Fruit fly (Drosophila melanogaster) whole organism, adult: ENCODE results near the gene CG32152.

Experiments used
- CG11617 ChIP-seq: fragments of 200-800 bp; sonication (Bioruptor generic); optimal IDR thresholded peaks from 2 replicates; lab custom pipeline; 2017; ENCODE audit warnings: mild to moderate bottlenecking, missing biosample characterization, missing genetic modification reagents, missing genetic modification characterization
- CG12768 ChIP-seq: fragments of 200-800 bp; sonication (Bioruptor generic); optimal IDR thresholded peaks from 2 replicates; lab custom pipeline; 2017; ENCODE audit warnings: missing biosample characterization, missing genetic modification characterization, mild to moderate bottlenecking, moderate library complexity, missing genetic modification reagents
- CG14711 ChIP-seq: fragments of 200-800 bp; sonication (Bioruptor generic); optimal IDR thresholded peaks from 2 replicates; lab custom pipeline; 2018; ENCODE audit warnings: missing biosample characterization, mild to moderate bottlenecking, missing genetic modification characterization, moderate library complexity
- CG1620 ChIP-seq: fragments of 200-800 bp; sonication (Bioruptor generic); optimal IDR thresholded peaks from 2 replicates; lab custom pipeline; 2016; ENCODE audit warnings: missing biosample characterization, missing genetic modification characterization
- CG33017 ChIP-seq: fragments of 200-800 bp; sonication (Bioruptor generic); optimal IDR thresholded peaks from 2 replicates; lab custom pipeline; 2018; ENCODE audit warnings: missing biosample characterization, mild to moderate bottlenecking, missing genetic modification characterization, moderate library complexity
- CG5204 ChIP-seq: fragments of 200-800 bp; sonication (Bioruptor generic); optimal IDR thresholded peaks from 2 replicates; lab custom pipeline; 2016; ENCODE audit warnings: missing biosample characterization, missing genetic modification characterization
- CG7045 ChIP-seq: fragments of 200-800 bp; sonication (Bioruptor generic); optimal IDR thresholded peaks from 2 replicates; lab custom pipeline; 2017; ENCODE audit warnings: missing biosample characterization, mild to moderate bottlenecking, missing genetic modification characterization
- CG7101 ChIP-seq: fragments of 200-800 bp; sonication (Bioruptor generic); optimal IDR thresholded peaks from 2 replicates; lab custom pipeline; 2018; ENCODE audit warnings: missing biosample characterization, mild to moderate bottlenecking, missing genetic modification characterization, moderate library complexity
- Clk ChIP-seq: fragments of 200-800 bp; sonication (Bioruptor generic); optimal IDR thresholded peaks from 2 replicates; lab custom pipeline; 2017; ENCODE audit warnings: missing biosample characterization, missing genetic modification characterization
- Crg-1 ChIP-seq: fragments of 200-800 bp; sonication (Bioruptor generic); optimal IDR thresholded peaks from 2 replicates; lab custom pipeline; 2016; ENCODE audit warnings: missing biosample characterization, missing genetic modification characterization
- Hr96 ChIP-seq: fragments of 200-800 bp; sonication (Bioruptor generic); optimal IDR thresholded peaks from 2 replicates; lab custom pipeline; 2016; ENCODE audit warnings: missing biosample characterization, missing genetic modification characterization
- Mnt ChIP-seq: fragments of 200-800 bp; sonication (Bioruptor generic); optimal IDR thresholded peaks from 2 replicates; lab custom pipeline; 2016; ENCODE audit warnings: missing biosample characterization, mild to moderate bottlenecking, missing genetic modification characterization
- bab1 ChIP-seq: fragments of 200-800 bp; sonication (Bioruptor generic); optimal IDR thresholded peaks from 3 replicates; lab custom pipeline; 2019; ENCODE audit warnings: missing biosample characterization, mild to moderate bottlenecking, missing genetic modification characterization, moderate library complexity
- cic ChIP-seq: fragments of 200-800 bp; sonication (Bioruptor generic); optimal IDR thresholded peaks from 2 replicates; lab custom pipeline; 2017; ENCODE audit warnings: missing biosample characterization, mild to moderate bottlenecking, missing genetic modification characterization, moderate library complexity
- cnc ChIP-seq, 2 experiments: fragments of >200 bp; optimal IDR thresholded peaks; 2 replicates each; lab custom pipeline; 2017
- kay ChIP-seq: fragments of 200-800 bp; sonication (Bioruptor generic); peaks from one replicate; lab custom pipeline; 2016; ENCODE audit warnings: missing biosample characterization, missing genetic modification characterization, borderline replicate concordance
- ovo ChIP-seq: fragments of 200-800 bp; sonication (Bioruptor generic); optimal IDR thresholded peaks from 2 replicates; lab custom pipeline; 2016; ENCODE audit warnings: missing biosample characterization, missing genetic modification characterization
- pad ChIP-seq: fragments of 200-800 bp; sonication (Bioruptor generic); optimal IDR thresholded peaks from 3 replicates; lab custom pipeline; 2017; ENCODE audit warnings: missing biosample characterization, missing genetic modification characterization, mild to moderate bottlenecking, moderate library complexity, missing genetic modification reagents
- tj ChIP-seq: fragments of 200-800 bp; sonication (Bioruptor generic); optimal IDR thresholded peaks from 3 replicates; lab custom pipeline; 2017; ENCODE audit warnings: missing biosample characterization, mild to moderate bottlenecking, missing genetic modification characterization, moderate library complexity
- toe ChIP-seq: fragments of 200-800 bp; sonication (Bioruptor generic); optimal IDR thresholded peaks from 2 replicates; lab custom pipeline; 2016; ENCODE audit warnings: missing biosample characterization, missing genetic modification characterization

Gene CG32152

DNA sequence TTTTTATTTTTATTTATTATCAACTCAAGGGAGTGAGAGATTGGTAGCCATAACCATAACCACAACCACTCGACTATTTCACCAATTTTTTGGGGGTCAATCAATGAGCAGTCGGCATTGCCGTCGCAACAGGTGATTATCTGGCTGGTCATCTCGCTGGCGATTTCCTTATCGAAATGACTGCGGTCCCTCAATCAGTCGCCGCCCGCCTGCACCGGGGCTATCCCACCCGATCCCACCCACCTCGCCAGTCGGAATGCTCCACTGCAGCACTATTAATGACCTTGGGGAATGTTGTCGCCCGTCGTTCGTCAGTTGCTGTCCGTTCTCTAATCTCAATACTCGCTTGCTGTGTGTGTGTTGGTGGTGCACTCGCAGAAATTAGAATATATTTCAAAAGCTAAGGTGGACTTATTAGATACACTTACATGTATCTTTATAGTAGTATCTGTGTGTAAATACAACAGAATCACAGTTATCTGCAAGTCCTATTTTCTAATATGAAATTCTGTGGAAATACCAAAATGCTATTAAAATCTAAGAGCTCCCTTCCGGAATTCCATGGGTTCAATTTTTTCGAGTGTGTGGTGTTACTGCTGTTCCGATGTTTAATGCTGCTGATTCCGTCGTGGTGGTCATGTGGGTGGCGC is 16.7 kb upstream of the CG32152 start:
- TF ChIP-seq Hr96 (GFP tag; lab: Kevin White, UChicago) (peak; percentile 49), kay (GFP tag; lab: Kevin White, UChicago) (peak; percentile 72), CG14711 (tag; lab: Kevin White, UChicago) (peak; percentile 33), pad (GFP tag; lab: Kevin White, UChicago) (no peak), ovo (GFP tag; lab: Kevin White, UChicago) (peak; percentile 6), CG7045 (GFP tag; lab: Kevin White, UChicago) (peak; percentile 57), CG5204 (GFP tag; lab: Kevin White, UChicago) (peak; percentile 56), toe (GFP tag; lab: Kevin White, UChicago) (peak; percentile 34), CG7101 (tag; lab: Kevin White, UChicago) (no peak)

DNA sequence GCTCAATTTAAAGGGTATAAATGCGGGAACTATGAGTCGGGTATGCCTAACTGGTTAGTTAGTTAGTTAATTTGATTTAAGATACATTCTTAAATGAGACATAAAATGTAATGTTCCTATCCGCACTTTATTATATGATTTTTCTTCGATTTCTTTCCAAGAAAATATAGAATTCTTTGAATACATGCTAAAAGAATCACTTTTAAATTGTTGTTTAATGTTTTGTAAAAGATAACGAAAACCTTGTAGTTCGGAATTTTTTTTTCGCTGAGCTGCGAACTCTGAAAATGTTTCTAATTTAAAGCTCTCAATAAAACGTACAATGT is 16.2 kb upstream of the CG32152 start:
- TF ChIP-seq CG5204 (GFP tag; lab: Kevin White, UChicago) = peak; percentile 27
- TF ChIP-seq CG14711 (tag; lab: Kevin White, UChicago) = peak; percentile 9
- no peak for TF ChIP-seq CG33017 (tag; lab: Kevin White, UChicago)

DNA sequence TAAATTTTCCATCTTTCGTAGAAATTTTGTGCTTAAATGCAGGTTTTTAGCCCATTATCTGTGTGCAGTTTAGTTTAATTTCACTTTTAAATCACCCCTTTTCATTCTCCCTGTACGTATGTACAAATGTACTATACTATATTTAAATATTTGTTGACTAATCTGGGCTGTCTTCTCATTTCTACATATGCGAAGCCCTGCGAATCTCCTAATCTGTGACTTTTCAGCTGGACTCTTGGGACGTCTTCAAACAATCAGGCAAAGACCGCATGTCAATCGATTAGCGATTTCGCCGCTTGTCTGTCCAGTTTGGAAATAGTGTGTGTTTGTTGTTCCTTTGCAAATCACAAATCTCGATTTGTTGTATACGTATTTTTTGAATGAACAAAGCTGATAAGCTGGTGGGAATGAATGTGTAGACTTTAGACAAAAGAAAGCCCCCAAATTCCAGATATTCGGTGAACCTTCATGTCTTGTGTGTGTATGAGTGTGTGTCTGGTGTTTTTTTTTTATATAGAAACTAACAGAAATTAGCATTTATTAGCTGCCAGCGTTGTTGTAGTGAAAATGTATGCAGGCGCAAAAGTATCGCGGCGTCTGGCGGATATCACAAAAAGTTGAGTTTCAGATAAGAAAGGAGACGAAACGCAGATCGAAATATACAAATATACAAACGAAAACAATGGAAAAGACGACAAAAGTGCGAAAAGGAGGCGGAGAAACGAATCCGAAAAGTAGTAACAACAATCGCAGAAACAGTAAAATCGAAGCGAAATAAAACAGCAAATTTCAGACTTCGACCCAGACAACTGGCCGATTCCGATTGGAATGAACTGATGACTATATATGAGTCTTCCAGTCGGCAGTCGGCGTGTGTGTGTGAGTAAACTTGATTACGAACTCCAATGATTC is 15.6 kb upstream of the CG32152 start:
- TF ChIP-seq cic (GFP tag; lab: Kevin White, UChicago) = peak; percentile 19
- TF ChIP-seq CG11617 (GFP tag; lab: Kevin White, UChicago) = no peak
- TF ChIP-seq CG12768 (GFP tag; lab: Kevin White, UChicago) = peak; percentile 48
- TF ChIP-seq cnc (optimal IDR thresholded peaks at IDR 0.05; lab: Kevin White, UChicago) = no peak
- TF ChIP-seq bab1 (GFP tag; lab: Kevin White, UChicago) = no peak
- no peak for TF ChIP-seq Mnt (GFP tag; lab: Kevin White, UChicago)
- TF ChIP-seq tj = no peak
- TF ChIP-seq CG14711 (tag; lab: Kevin White, UChicago) = no peak
- peak; percentile 94 for TF ChIP-seq kay (GFP tag; lab: Kevin White, UChicago)
- no peak for TF ChIP-seq Clk (GFP tag; lab: Kevin White, UChicago)
- TF ChIP-seq Crg-1 (GFP tag; lab: Kevin White, UChicago) = no peak
- TF ChIP-seq CG33017 (tag; lab: Kevin White, UChicago) = no peak
- no peak for TF ChIP-seq ovo (GFP tag; lab: Kevin White, UChicago)
- TF ChIP-seq CG5204 (GFP tag; lab: Kevin White, UChicago) = no peak
- TF ChIP-seq Hr96 (GFP tag; lab: Kevin White, UChicago) = no peak
- no peak for TF ChIP-seq pad (GFP tag; lab: Kevin White, UChicago)
- TF ChIP-seq CG1620 (GFP tag; lab: Kevin White, UChicago) = no peak

DNA sequence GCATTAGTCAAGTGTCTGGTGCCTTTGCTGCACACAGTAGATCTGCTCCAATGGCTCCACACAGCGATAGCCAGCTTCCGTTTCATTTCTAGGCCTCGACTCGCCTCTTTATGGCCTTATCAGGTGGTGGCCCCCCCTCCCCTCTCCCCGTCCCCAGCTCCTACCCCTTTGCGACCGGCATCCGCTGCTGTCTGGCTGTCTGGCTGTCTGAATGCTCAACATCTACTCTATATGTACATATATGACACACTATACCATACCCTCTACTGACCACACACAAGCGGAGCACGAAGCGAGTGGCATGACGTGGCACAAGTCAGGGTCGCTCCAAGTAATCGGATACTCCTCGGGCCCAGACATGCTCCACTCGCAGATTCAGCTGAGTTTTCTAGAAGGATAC is 14.5 kb upstream of the CG32152 start:
- TF ChIP-seq CG7101 (tag; lab: Kevin White, UChicago) (no peak), Mnt (GFP tag; lab: Kevin White, UChicago) (no peak), tj (no peak), CG5204 (GFP tag; lab: Kevin White, UChicago) (no peak), CG7045 (GFP tag; lab: Kevin White, UChicago) (no peak), CG11617 (GFP tag; lab: Kevin White, UChicago) (no peak), CG1620 (GFP tag; lab: Kevin White, UChicago) (no peak), cnc (optimal IDR thresholded peaks at IDR 0.05; lab: Kevin White, UChicago) (peak; percentile 0 to 62), kay (GFP tag; lab: Kevin White, UChicago) (no peak), ovo (GFP tag; lab: Kevin White, UChicago) (no peak), Crg-1 (GFP tag; lab: Kevin White, UChicago) (no peak), CG14711 (tag; lab: Kevin White, UChicago) (no peak), toe (GFP tag; lab: Kevin White, UChicago) (no peak), cic (GFP tag; lab: Kevin White, UChicago) (peak; percentile 50)

DNA sequence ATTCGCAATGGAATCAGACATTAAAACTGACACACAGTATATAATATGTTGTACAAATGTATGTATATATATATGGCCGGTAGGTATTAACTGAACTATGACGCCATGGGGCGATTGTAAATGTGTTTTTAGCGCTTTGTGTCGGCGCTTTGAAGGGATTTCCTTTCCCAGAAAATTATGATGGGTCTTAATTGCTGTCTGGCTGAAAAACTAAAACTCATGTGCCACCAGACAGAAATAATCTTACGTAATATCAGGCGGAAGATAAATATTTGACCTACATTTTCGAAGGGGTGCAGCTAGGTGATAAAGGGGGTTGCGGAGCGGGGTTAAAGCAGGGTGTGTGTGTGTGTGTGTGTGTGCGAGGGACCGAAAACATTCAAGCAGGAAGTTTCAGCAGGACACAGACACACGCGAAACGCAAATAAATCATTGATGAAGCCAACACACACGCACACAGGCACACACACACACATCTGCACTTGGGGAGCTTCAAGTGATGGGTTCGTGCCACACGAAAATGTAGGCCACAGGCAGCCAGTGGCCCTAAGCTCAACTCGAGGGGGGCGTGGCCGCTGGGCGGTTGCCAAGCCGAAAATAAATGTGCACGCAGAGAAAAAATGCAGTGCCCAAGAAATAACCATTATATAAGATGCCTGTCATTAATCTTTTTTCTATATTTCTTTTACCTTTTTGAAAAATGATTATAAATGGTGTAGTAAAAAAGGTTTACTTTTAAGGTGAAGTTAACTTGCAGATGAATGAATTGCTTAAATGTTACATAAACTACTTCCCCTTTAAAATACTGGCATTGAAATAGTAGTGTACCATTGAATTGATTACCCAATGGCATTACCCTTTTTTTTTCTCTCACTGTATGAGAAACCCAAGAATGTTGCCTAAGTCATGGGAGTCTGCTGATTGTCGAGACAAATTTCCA is 13.7 kb upstream of the CG32152 start:
- TF ChIP-seq CG7045 (GFP tag; lab: Kevin White, UChicago) = no peak
- no peak for TF ChIP-seq Hr96 (GFP tag; lab: Kevin White, UChicago)
- TF ChIP-seq Mnt (GFP tag; lab: Kevin White, UChicago) = no peak
- no peak for TF ChIP-seq CG7101 (tag; lab: Kevin White, UChicago)
